Worm (Caenorhabditis elegans) whole organism, L1 larva: ENCODE data around the gene cyp-34A8.

Experiments
- C34B4.2 ChIP-seq: sonication (generic microtip); optimal IDR thresholded peaks from 2 replicates; lab custom pipeline; 2017; ENCODE audit warnings: mild to moderate bottlenecking, missing genetic modification characterization, missing compliant biosample characterization
- aha-1 ChIP-seq: fragments of 150-350 bp; optimal IDR thresholded peaks from 2 replicates; lab custom pipeline; 2014; ENCODE audit warnings: missing biosample characterization, missing genetic modification characterization
- ama-1 ChIP-seq: fragments of 150-350 bp; optimal IDR thresholded peaks from 2 replicates; lab custom pipeline; 2014
- egl-13 ChIP-seq: sonication (generic microtip); optimal IDR thresholded peaks from 2 replicates; lab custom pipeline; 2016; ENCODE audit warnings: missing genotype, missing genetic modification reagents, missing genetic modification characterization, missing compliant biosample characterization
- egl-27 ChIP-seq, 2 experiments: fragments of 150-350 bp in 1 of 2; sonication (generic microtip); optimal IDR thresholded peaks; 3 replicates each; lab custom pipeline; 2017 to 2018; ENCODE audit warnings: missing biosample characterization in 2 of 2, missing genetic modification characterization in 2 of 2, missing genetic modification reagents in 2 of 2
- fos-1 ChIP-seq: fragments of 150-350 bp; optimal IDR thresholded peaks from 2 replicates; lab custom pipeline; 2014; ENCODE audit warnings: missing biosample characterization, missing genetic modification characterization
- jun-1 ChIP-seq: fragments of 150-350 bp; optimal IDR thresholded peaks from 2 replicates; lab custom pipeline; 2014; ENCODE audit warnings: missing biosample characterization, missing genetic modification reagents, missing genetic modification characterization
- lin-35 ChIP-seq, 2 experiments: fragments of 150-350 bp; optimal IDR thresholded peaks; 2 replicates each; lab custom pipeline; 2014; ENCODE audit warnings: missing biosample characterization in 2 of 2, missing genetic modification characterization in 2 of 2, missing genetic modification reagents in 2 of 2
- mep-1 ChIP-seq: fragments of 150-350 bp; optimal IDR thresholded peaks from 2 replicates; lab custom pipeline; 2014; ENCODE audit warnings: missing biosample characterization, missing genetic modification characterization
- nhr-12 ChIP-seq: sonication (generic microtip); optimal IDR thresholded peaks from 2 replicates; lab custom pipeline; 2017; ENCODE audit warnings: missing biosample characterization, missing genetic modification characterization
- nhr-237 ChIP-seq: fragments of 150-350 bp; optimal IDR thresholded peaks from 2 replicates; lab custom pipeline; 2014; ENCODE audit warnings: missing biosample characterization, missing genetic modification characterization
- unc-130 ChIP-seq: fragments of 150-350 bp; optimal IDR thresholded peaks from 2 replicates; lab custom pipeline; 2017; ENCODE audit warnings: missing biosample characterization, missing genetic modification characterization, inconsistent platforms

- TF ChIP-seq egl-13 (tag; lab: Kevin White, UChicago) (no peak), ama-1 (lab: Kevin White, UChicago) (no peak), fos-1 (tag; lab: Kevin White, UChicago) (no peak), egl-27 (tag; optimal IDR thresholded peaks at IDR 0.05; lab: Kevin White, UChicago) (no peak), lin-35 (GFP tag; optimal IDR thresholded peaks at IDR 0.05; lab: Kevin White, UChicago) (no peak), nhr-12 (tag; lab: Kevin White, UChicago) (no peak), unc-130 (tag; lab: Kevin White, UChicago) (no peak), jun-1 (tag; lab: Kevin White, UChicago) (no peak), C34B4.2 (no peak), mep-1 (tag; lab: Kevin White, UChicago) (no peak), nhr-237 (tag; lab: Kevin White, UChicago) (no peak), aha-1 (tag; lab: Kevin White, UChicago) (no peak)
These were observed 6.4 kb downstream of the cyp-34A8 start, which contains the start of gene cyp-34A6 for ce11 chrV:3961235-3961634.
